Worm (Caenorhabditis elegans): Measurements from ENCODE around the gene npax-2.

Gene npax-2

ce11 chrX:2116304-2116867 lies 33.5 kb downstream of the npax-2 start (continued):
- TF ChIP-seq egl-27 (tag; optimal IDR thresholded peaks at IDR 0.05) (no peak), sdz-12 (GFP tag; optimal IDR thresholded peaks at IDR 0.05) (no peak), fos-1 (tag; optimal IDR thresholded peaks at IDR 0.05) (no peak), nhr-42 (GFP tag; IDR thresholded peaks at IDR 0.05) (no peak), hlh-11 (tag; optimal IDR thresholded peaks at IDR 0.05) (peak; percentile 68), mxl-3 (GFP tag; optimal IDR thresholded peaks at IDR 0.05) (peak; percentile 34), ztf-11 (tag; optimal IDR thresholded peaks at IDR 0.05) (no peak), mxl-2 (GFP tag; conservative IDR thresholded peaks at IDR 0.05) (no peak), spr-1 (tag; optimal IDR thresholded peaks at IDR 0.05) (peak; percentile 22)

ce11 chrX:2114171-2114570 lies 35.7 kb downstream of the npax-2 start:
- TF ChIP-seq aha-1 (tag) (peak; percentile 83), nhr-11 (tag; optimal IDR thresholded peaks at IDR 0.05) (no peak)

ce11 chrX:2113004-2113403 lies 36.9 kb downstream of the npax-2 start, which contains the start of gene bus-5:
bus-5 (minus strand) TSS chrX:2113104.
- no peak for TF ChIP-seq arid-1 (GFP tag; conservative IDR thresholded peaks at IDR 0.05)
- TF ChIP-seq zip-11 (GFP tag; IDR thresholded peaks at IDR 0.05): no peak
- TF ChIP-seq unc-62 (GFP tag; optimal IDR thresholded peaks at IDR 0.05 in 1 of 2): peak in 1 of 2 experiments; percentile 50
- TF ChIP-seq unc-62 (tag; optimal IDR thresholded peaks at IDR 0.05): no peak

DNA sequence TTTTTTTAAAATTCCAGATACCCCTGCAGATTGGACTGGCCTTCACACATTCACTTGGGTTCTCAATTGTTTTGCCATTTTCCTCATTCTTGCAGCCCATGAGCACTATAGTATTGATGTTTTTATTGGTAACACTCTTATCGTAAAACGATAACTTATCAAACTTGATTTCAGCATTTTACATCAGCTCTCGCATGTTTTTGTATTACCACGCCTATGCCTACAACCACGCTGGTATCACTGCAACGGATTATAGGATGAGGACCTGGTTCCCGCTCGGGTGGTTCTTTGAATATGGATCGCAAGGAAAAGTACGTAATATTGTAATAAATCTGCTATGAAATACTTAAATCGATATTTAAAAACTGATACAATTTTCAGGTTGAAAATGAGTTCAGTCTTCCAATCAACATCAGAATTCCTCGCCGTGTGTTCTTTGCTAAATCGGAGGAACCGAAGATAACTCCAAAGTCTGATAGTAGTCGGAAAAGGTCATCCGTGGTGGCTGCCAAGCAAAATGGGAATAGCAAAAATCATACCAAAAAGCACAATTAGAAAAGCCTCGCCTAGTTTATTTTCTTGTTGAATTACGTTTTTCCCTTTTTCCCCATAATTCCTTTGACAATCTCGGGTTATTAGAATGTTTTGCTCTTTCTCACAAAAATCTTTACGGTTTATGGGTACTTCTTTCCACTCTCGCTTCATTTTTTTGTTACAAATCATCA lies 39.1 kb downstream of the npax-2 start:
- TF ChIP-seq fkh-10 (GFP tag; optimal IDR thresholded peaks at IDR 0.05) (no peak), set-16 (GFP tag; IDR thresholded peaks at IDR 0.05) (no peak), mdt-29 (GFP tag; IDR thresholded peaks at IDR 0.05) (no peak), aha-1 (tag) (peak; percentile 47), nhr-10 (tag; optimal IDR thresholded peaks at IDR 0.05) (no peak), nhr-102 (tag; optimal IDR thresholded peaks at IDR 0.05) (no peak), madf-9 (GFP tag; conservative IDR thresholded peaks at IDR 0.05) (no peak), egl-43 (GFP tag; IDR thresholded peaks at IDR 0.05) (no peak), egl-27 (tag; optimal IDR thresholded peaks at IDR 0.05) (no peak), pha-4 (GFP tag; IDR thresholded peaks at IDR 0.05) (no peak), pha-4 (tag; optimal IDR thresholded peaks at IDR 0.05) (no peak), T26A8.4 (GFP tag; IDR thresholded peaks at IDR 0.05) (peak; percentile 73; the same call in 1 of the 2 replicates), lim-7 (GFP tag; IDR thresholded peaks at IDR 0.05) (no peak), dve-1 (tag; optimal IDR thresholded peaks at IDR 0.05; ENCODE audit: insufficient read depth) (no peak), dmd-9 (GFP tag; IDR thresholded peaks at IDR 0.05) (no peak), Y5F2A.4 (GFP tag; optimal IDR thresholded peaks at IDR 0.05) (no peak), ZK337.2 (GFP tag; IDR thresholded peaks at IDR 0.05) (no peak), unc-62 (GFP tag; optimal IDR thresholded peaks at IDR 0.05 in 1 of 2) (peak in 1 of 2 experiments; percentile 96), unc-62 (tag; optimal IDR thresholded peaks at IDR 0.05) (no peak), mxl-3 (GFP tag; optimal IDR thresholded peaks at IDR 0.05) (no peak), Y105C5A.15 (GFP tag; IDR thresholded peaks at IDR 0.05) (no peak), T20F7.1 (GFP tag; optimal IDR thresholded peaks at IDR 0.05) (no peak), vab-7 (GFP tag; IDR thresholded peaks at IDR 0.05) (no peak), hlh-30 (tag; optimal IDR thresholded peaks at IDR 0.05; ENCODE audit: insufficient read depth) (no peak), lin-15B (tag; optimal IDR thresholded peaks at IDR 0.05) (no peak), ces-1 (GFP tag; optimal IDR thresholded peaks at IDR 0.05) (no peak)

Data from whole organism, L4 larva.